Fruit fly (Drosophila melanogaster): Measurements from ENCODE around the gene CG14417.

Gene CG14417

DNA sequence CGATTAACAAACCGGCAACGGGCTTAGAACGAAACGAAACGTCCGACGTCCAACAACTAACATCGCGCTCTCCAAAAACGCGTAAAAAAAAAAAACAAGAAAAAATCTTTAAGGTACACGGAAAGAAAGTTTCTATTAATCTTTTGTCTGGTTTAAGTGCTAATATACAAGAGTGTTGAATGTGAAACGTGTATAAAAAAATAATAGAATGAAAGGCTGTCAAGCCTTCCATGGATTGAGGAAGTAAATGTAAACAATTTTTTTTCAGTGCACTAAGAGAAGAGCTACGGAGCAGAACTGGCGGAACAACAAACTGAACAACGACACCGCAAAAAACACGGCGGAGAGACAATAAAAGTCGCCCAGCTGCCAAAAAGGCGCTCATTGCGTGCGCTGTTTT lies 43.4 kb upstream of the CG14417 start, which contains the start of gene CG3588 (continued):
- TF ChIP-seq CoRest (tag; optimal IDR thresholded peaks at IDR 0.05) (peak; percentile 73), CG7745 (tag; optimal IDR thresholded peaks at IDR 0.05) (no peak), gce (GFP tag; IDR thresholded peaks at IDR 0.05) (peak; percentile 56; the same call in 1 of the 3 replicates), cato (GFP tag; optimal IDR thresholded peaks at IDR 0.05; ENCODE audit: borderline replicate concordance) (no peak), jumu (GFP tag; optimal IDR thresholded peaks at IDR 0.05) (no peak), CG32772 (GFP tag; IDR thresholded peaks at IDR 0.05) (peak; percentile 76), CG13624 (GFP tag; optimal IDR thresholded peaks at IDR 0.05) (peak; percentile 87), CG9609 (GFP tag; optimal IDR thresholded peaks at IDR 0.05) (peak; percentile 38)

- no peak for TF ChIP-seq fu2 (GFP tag; optimal IDR thresholded peaks at IDR 0.05)
- TF ChIP-seq CG13287 (GFP tag; IDR thresholded peaks at IDR 0.05; ENCODE audit: partially characterized antibody) = no peak
- TF ChIP-seq CG1832 (GFP tag; optimal IDR thresholded peaks at IDR 0.05) = no peak
- TF ChIP-seq ttk (GFP tag; IDR thresholded peaks at IDR 0.05) = peak; percentile 42; the same call in 1 of the 2 replicates
- TF ChIP-seq vvl (GFP tag; IDR thresholded peaks at IDR 0.05) = 0 out of 2 replicates have a peak, but pooled peaks have one; percentile 27
- TF ChIP-seq CG13894 (tag; optimal IDR thresholded peaks at IDR 0.05) = peak; percentile 36
- no peak for TF ChIP-seq Antp (GFP tag; optimal IDR thresholded peaks at IDR 0.05)
- peak; percentile 23; the same call in 1 of the 2 replicates for TF ChIP-seq slbo (GFP tag; IDR thresholded peaks at IDR 0.05)
- no peak for TF ChIP-seq zen2 (GFP tag; IDR thresholded peaks at IDR 0.05; ENCODE audit: partially characterized antibody)
- no peak for TF ChIP-seq Dip2 (GFP tag; IDR thresholded peaks at IDR 0.05)
- TF ChIP-seq B-H2 (GFP tag; optimal IDR thresholded peaks at IDR 0.05) = no peak
- no peak for TF ChIP-seq Doc2 (GFP tag; IDR thresholded peaks at IDR 0.05)
- no peak for TF ChIP-seq CG12236 (GFP tag; optimal IDR thresholded peaks at IDR 0.05)
- TF ChIP-seq Sin3A (optimal IDR thresholded peaks at IDR 0.05) = no peak
- TF ChIP-seq Hr78 (GFP tag; optimal IDR thresholded peaks at IDR 0.05) = no peak
- no peak for TF ChIP-seq fd102C (GFP tag; optimal IDR thresholded peaks at IDR 0.05)
- TF ChIP-seq bbx (GFP tag; IDR thresholded peaks at IDR 0.05; ENCODE audit: partially characterized antibody) = no peak
- TF ChIP-seq sd (tag; optimal IDR thresholded peaks at IDR 0.05) = peak; percentile 46
- 0 out of 2 replicates have a peak, but pooled peaks have one; percentile 25 for TF ChIP-seq CG32532 (GFP tag; IDR thresholded peaks at IDR 0.05)
- no peak for TF ChIP-seq CG1233 (GFP tag; optimal IDR thresholded peaks at IDR 0.05)
- TF ChIP-seq Vsx1 (GFP tag; optimal IDR thresholded peaks at IDR 0.05) = no peak
- TF ChIP-seq Fer3 (tag; optimal IDR thresholded peaks at IDR 0.05) = no peak
- TF ChIP-seq sqz (GFP tag; optimal IDR thresholded peaks at IDR 0.05) = peak; percentile 59
- peak; percentile 71; the same call in 2 of the 3 replicates for TF ChIP-seq CG6175 (GFP tag; IDR thresholded peaks at IDR 0.05)
- no peak for TF ChIP-seq pum (GFP tag; optimal IDR thresholded peaks at IDR 0.05)
- TF ChIP-seq CG6272 (GFP tag; IDR thresholded peaks at IDR 0.05) = no peak
- TF ChIP-seq NfI (GFP tag; optimal IDR thresholded peaks at IDR 0.05) = no peak
- TF ChIP-seq knrl (GFP tag; IDR thresholded peaks at IDR 0.05; ENCODE audit: partially characterized antibody) = no peak
- TF ChIP-seq CG7928 (GFP tag; optimal IDR thresholded peaks at IDR 0.05) = no peak
- TF ChIP-seq crol (GFP tag; IDR thresholded peaks at IDR 0.05) = peak; percentile 83
- peak; percentile 74 for TF ChIP-seq klu (GFP tag; IDR thresholded peaks at IDR 0.05)
- no peak for TF ChIP-seq Lim3 (GFP tag; IDR thresholded peaks at IDR 0.05)
- TF ChIP-seq Sox102F (GFP tag; optimal IDR thresholded peaks at IDR 0.05) = no peak
- no peak for TF ChIP-seq jumu (GFP tag; optimal IDR thresholded peaks at IDR 0.05)
- no peak for TF ChIP-seq HLHmδ (GFP tag; optimal IDR thresholded peaks at IDR 0.05)
- no peak for TF ChIP-seq CG17568 (GFP tag; optimal IDR thresholded peaks at IDR 0.05)
- TF ChIP-seq psq (GFP tag; optimal IDR thresholded peaks at IDR 0.05) = no peak
- TF ChIP-seq E2f2 (GFP tag; IDR thresholded peaks at IDR 0.05) = no peak
- TF ChIP-seq hbn (GFP tag; IDR thresholded peaks at IDR 0.05; ENCODE audit: partially characterized antibody) = no peak
- TF ChIP-seq sens-2 (GFP tag; IDR thresholded peaks at IDR 0.05) = no peak
- TF ChIP-seq CG30020 (tag; optimal IDR thresholded peaks at IDR 0.05) = no peak
- TF ChIP-seq Gug (GFP tag; IDR thresholded peaks at IDR 0.05) = no peak
- 0 out of 2 replicates have a peak, but pooled peaks have one; percentile 33 for TF ChIP-seq CG32772 (GFP tag; IDR thresholded peaks at IDR 0.05)
Measured at dm6 chrX:2918551-2918950, 42.2 kb upstream of the CG14417 start.
